Worm (Caenorhabditis elegans) whole organism, mixed stage, embryonic: ENCODE data around the gene C35B8.3.
"Not testable (repeated sequence)": the region's sequence is repeated elsewhere in the genome, so short reads cannot be mapped to it uniquely, and the experiment has no call there.

Experiments
- M03D4.4 ChIP-seq: sonication (generic microtip); optimal IDR thresholded peaks from 2 replicates; lab custom pipeline; 2017; ENCODE audit warnings: mild to moderate bottlenecking, missing genetic modification characterization, missing compliant biosample characterization
- bed-3 ChIP-seq: fragments of 200-800 bp; sonication (Bioruptor generic); optimal IDR thresholded peaks from 3 replicates; lab custom pipeline; 2018; ENCODE audit warnings: mild to moderate bottlenecking, missing genetic modification characterization, moderate library complexity, missing compliant biosample characterization
- blmp-1 ChIP-seq: fragments of 150-350 bp; optimal IDR thresholded peaks from 2 replicates; lab custom pipeline; 2014; ENCODE audit warnings: missing biosample characterization, missing genetic modification characterization
- ceh-39 ChIP-seq: fragments of 150-350 bp; optimal IDR thresholded peaks from 2 replicates; lab custom pipeline; 2014; ENCODE audit warnings: missing biosample characterization, missing genetic modification characterization
- ceh-43 ChIP-seq: fragments of 200-800 bp; sonication (Bioruptor generic); optimal IDR thresholded peaks from 2 replicates; lab custom pipeline; 2018; ENCODE audit warnings: mild to moderate bottlenecking, missing genetic modification characterization, moderate library complexity, missing compliant biosample characterization
- ces-1 ChIP-seq: fragments of 150-350 bp; optimal IDR thresholded peaks from 2 replicates; lab custom pipeline; 2014; ENCODE audit warnings: missing biosample characterization, missing genetic modification reagents, missing genetic modification characterization
- cnd-1 ChIP-seq: fragments of 200-800 bp; sonication (Bioruptor generic); optimal IDR thresholded peaks from 2 replicates; lab custom pipeline; 2018; ENCODE audit warnings: mild to moderate bottlenecking, missing genetic modification characterization, missing compliant biosample characterization
- drap-1 ChIP-seq: fragments of 200-800 bp; sonication (Bioruptor generic); optimal IDR thresholded peaks from 3 replicates; lab custom pipeline; 2018; ENCODE audit warnings: mild to moderate bottlenecking, missing genetic modification characterization, missing compliant biosample characterization
- elt-1 ChIP-seq: sonication (generic microtip); optimal IDR thresholded peaks from 2 replicates; lab custom pipeline; 2017; ENCODE audit warnings: missing genetic modification characterization, mild to moderate bottlenecking, missing compliant biosample characterization, antibody characterized with exemption, moderate library complexity, borderline replicate concordance; ENCODE audit not compliant: insufficient read depth
- elt-3 ChIP-seq: fragments of 150-350 bp; optimal IDR thresholded peaks from 2 replicates; lab custom pipeline; 2014; ENCODE audit warnings: missing biosample characterization, missing genetic modification characterization
- flh-1 ChIP-seq: fragments of 200-800 bp; sonication (Bioruptor generic); optimal IDR thresholded peaks from 2 replicates; lab custom pipeline; 2018; ENCODE audit warnings: mild to moderate bottlenecking, missing genetic modification characterization, moderate library complexity, missing compliant biosample characterization
- ham-2 ChIP-seq: fragments of 200-800 bp; sonication (Bioruptor generic); optimal IDR thresholded peaks from 2 replicates; lab custom pipeline; 2018; ENCODE audit warnings: mild to moderate bottlenecking, missing genetic modification characterization, missing compliant biosample characterization
- hlh-1 ChIP-seq: fragments of 150-350 bp; optimal IDR thresholded peaks from 2 replicates; lab custom pipeline; 2014; ENCODE audit warnings: missing biosample characterization, missing genetic modification reagents, missing genetic modification characterization
- lin-13 ChIP-seq: fragments of 150-350 bp; optimal IDR thresholded peaks from 2 replicates; lab custom pipeline; 2014; ENCODE audit warnings: missing biosample characterization, missing genetic modification characterization
- lin-32 ChIP-seq: fragments of 200-800 bp; sonication (Bioruptor generic); optimal IDR thresholded peaks from 2 replicates; lab custom pipeline; 2018; ENCODE audit warnings: mild to moderate bottlenecking, missing genetic modification characterization, missing compliant biosample characterization
- lsy-2 ChIP-seq: fragments of 150-350 bp; optimal IDR thresholded peaks from 2 replicates; lab custom pipeline; 2014; ENCODE audit warnings: missing biosample characterization, missing genetic modification characterization
- mab-5 ChIP-seq: fragments of 150-350 bp; optimal IDR thresholded peaks from 2 replicates; lab custom pipeline; 2014; ENCODE audit warnings: missing biosample characterization, missing genetic modification characterization
- mep-1 ChIP-seq: fragments of 150-350 bp; optimal IDR thresholded peaks from 2 replicates; lab custom pipeline; 2017; ENCODE audit warnings: missing biosample characterization, missing genetic modification reagents, missing genetic modification characterization, inconsistent platforms
- mls-2 ChIP-seq: sonication (generic microtip); optimal IDR thresholded peaks from 2 replicates; lab custom pipeline; 2016; ENCODE audit warnings: mild to moderate bottlenecking, missing genetic modification characterization, moderate library complexity, missing compliant biosample characterization
- nhr-2 ChIP-seq: fragments of 150-350 bp; optimal IDR thresholded peaks from 2 replicates; lab custom pipeline; 2014; ENCODE audit warnings: missing biosample characterization, missing genetic modification characterization
- nhr-237 ChIP-seq: fragments of 150-350 bp; optimal IDR thresholded peaks from 2 replicates; lab custom pipeline; 2014; ENCODE audit warnings: missing biosample characterization, missing genetic modification characterization
- nhr-28 ChIP-seq: fragments of 150-350 bp; optimal IDR thresholded peaks from 2 replicates; lab custom pipeline; 2014; ENCODE audit warnings: missing biosample characterization, missing genetic modification characterization
- nhr-76 ChIP-seq: sonication (generic microtip); optimal IDR thresholded peaks from 2 replicates; lab custom pipeline; 2017; ENCODE audit warnings: missing biosample characterization, missing genetic modification characterization
- pha-4 ChIP-seq: fragments of 150-350 bp; optimal IDR thresholded peaks from 2 replicates; lab custom pipeline; 2018; ENCODE audit warnings: missing biosample characterization, missing genetic modification reagents, missing genetic modification characterization
- sem-2 ChIP-seq: fragments of 200-800 bp; sonication (Bioruptor generic); optimal IDR thresholded peaks from 2 replicates; lab custom pipeline; 2018; ENCODE audit warnings: mild to moderate bottlenecking, missing genetic modification characterization, missing compliant biosample characterization
- snpc-4 ChIP-seq: fragments of 150-350 bp; optimal IDR thresholded peaks from 2 replicates; lab custom pipeline; 2014; ENCODE audit warnings: missing biosample characterization, missing genetic modification characterization
- sptf-1 ChIP-seq: sonication (generic microtip); optimal IDR thresholded peaks from 2 replicates; lab custom pipeline; 2017; ENCODE audit warnings: mild to moderate bottlenecking, missing genetic modification characterization, moderate library complexity, missing compliant biosample characterization
- unc-120 ChIP-seq: sonication (generic microtip); optimal IDR thresholded peaks from 2 replicates; lab custom pipeline; 2017; ENCODE audit warnings: missing genetic modification characterization, missing compliant biosample characterization; ENCODE audit not compliant: poor library complexity, severe bottlenecking
- unc-39 ChIP-seq: fragments of 150-350 bp; optimal IDR thresholded peaks from 2 replicates; lab custom pipeline; 2014; ENCODE audit warnings: missing biosample characterization, missing genetic modification characterization
- unc-62 ChIP-seq: fragments of 150-350 bp; optimal IDR thresholded peaks from 2 replicates; lab custom pipeline; 2014; ENCODE audit warnings: missing biosample characterization, missing genetic modification reagents, missing genetic modification characterization
- zip-8 ChIP-seq: fragments of 150-350 bp; optimal IDR thresholded peaks from 2 replicates; lab custom pipeline; 2014; ENCODE audit warnings: missing biosample characterization, missing genetic modification characterization

The C35B8.3 gene

DNA sequence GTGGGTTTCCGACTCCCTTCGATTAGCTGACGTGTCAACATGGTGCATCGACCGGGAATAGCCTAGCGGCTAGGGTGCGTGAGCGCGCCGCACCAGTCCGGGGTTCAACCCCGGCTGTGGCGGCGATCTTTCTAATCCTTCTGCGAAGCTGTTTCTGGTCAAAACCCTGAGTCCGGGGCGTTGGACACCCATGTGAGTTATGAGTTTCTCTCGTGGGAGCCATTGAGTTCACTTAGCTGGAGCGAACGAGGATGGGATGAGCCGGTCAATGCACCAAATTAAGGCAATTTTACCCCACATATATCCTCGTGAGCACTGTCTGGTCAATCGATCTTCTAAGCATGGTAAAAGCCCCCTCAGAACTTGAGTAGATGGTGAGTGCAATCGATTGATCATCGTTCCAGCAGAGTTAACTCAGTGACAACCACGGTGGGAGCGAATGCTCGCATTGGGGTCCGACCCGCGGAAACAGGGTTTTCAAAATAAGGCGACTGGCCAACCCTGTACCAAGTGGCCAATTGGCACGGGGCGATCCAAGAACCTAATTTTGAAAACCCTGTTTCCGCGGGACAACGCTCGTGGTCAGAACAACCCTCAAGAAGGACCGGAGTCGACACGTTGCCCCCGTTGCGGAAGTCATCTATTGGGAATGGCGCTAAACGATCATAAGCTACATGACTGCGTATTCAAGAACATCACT, 21.8 kb upstream of the C35B8.3 start, which contains the start of gene Y81B9A.1:
TSS of gene Y81B9A.1 (plus strand) at position 650 of the 700 bp plus-strand sequence.
- no peak for TF ChIP-seq mls-2 (tag; lab: Kevin White, UChicago)
- peak; percentile 23 for TF ChIP-seq unc-120 (tag; lab: Kevin White, UChicago)

DNA sequence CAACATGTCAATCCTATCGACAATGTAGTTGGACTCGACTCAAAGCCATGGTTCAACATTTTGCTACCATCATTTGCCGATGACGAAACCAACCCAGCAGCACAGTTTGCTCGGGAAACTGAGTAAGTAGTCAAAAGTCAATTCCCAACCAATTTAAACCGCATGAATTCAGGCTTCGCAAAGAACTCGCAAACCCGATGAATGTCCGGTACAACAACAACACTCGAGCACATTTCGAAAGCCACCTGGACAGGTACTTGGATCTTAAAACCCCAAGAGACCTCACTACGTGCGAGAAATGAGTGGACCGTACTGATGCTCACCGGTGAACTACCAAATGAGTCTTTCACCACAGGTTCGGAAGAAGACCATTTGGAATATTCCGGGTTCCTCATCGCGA, 19.6 kb upstream of the C35B8.3 start:
- TF ChIP-seq lin-13 (tag; lab: Kevin White, UChicago) = no peak
- TF ChIP-seq ham-2 (GFP tag; lab: Kevin White, UChicago) = no peak
- no peak for TF ChIP-seq flh-1 (GFP tag; lab: Kevin White, UChicago)
- TF ChIP-seq nhr-28 (tag; lab: Kevin White, UChicago) = no peak
- TF ChIP-seq nhr-76 (tag; lab: Kevin White, UChicago) = no peak
- TF ChIP-seq, all 35 proteins: peak for 0

DNA sequence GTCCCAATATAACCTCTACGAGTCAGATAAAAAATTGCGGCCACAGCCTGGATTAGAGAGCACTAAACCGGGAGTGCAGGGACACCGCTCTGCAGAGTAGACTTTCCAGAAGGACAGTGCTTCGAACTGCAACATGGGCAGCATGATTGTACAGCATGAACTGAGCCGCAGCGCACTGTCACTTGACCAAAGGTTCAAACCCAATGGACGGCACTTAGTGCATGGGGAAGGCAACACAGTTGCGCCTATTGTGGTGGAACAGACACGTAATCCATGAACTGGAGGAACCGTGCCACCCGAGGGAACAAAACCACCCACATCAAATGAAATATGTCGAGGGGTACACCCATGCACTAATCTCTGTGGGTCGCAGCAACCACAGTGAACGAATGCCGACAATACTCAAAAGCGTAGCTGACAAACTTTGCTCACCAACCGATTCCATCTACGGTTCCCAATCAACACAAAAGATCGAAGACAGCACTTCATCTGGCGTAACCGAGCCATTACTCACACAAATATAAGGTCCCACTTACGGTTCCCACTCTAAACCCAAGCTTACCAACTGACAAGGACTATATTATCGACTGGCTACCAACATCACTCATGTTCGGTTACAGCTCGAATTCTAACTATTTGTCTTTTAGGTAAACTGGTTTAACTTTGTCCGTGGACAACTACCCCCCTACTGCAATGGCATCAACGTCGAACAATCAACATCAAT, 18.2 kb upstream of the C35B8.3 start:
- TF ChIP-seq M03D4.4 (tag; lab: Kevin White, UChicago) (no peak), mls-2 (tag; lab: Kevin White, UChicago) (no peak), nhr-76 (tag; lab: Kevin White, UChicago) (no peak), ham-2 (GFP tag; lab: Kevin White, UChicago) (no peak), nhr-2 (no peak), flh-1 (GFP tag; lab: Kevin White, UChicago) (no peak), mep-1 (no peak), ceh-39 (tag; lab: Kevin White, UChicago) (no peak), hlh-1 (tag; lab: Kevin White, UChicago) (no peak), nhr-28 (tag; lab: Kevin White, UChicago) (no peak), nhr-237 (tag; lab: Kevin White, UChicago) (no peak), lin-13 (tag; lab: Kevin White, UChicago) (no peak), ceh-43 (GFP tag; lab: Kevin White, UChicago) (no peak), drap-1 (GFP tag; lab: Kevin White, UChicago) (no peak), sem-2 (no peak), bed-3 (GFP tag; lab: Kevin White, UChicago) (no peak), cnd-1 (tag; lab: Kevin White, UChicago) (no peak), lsy-2 (tag; lab: Kevin White, UChicago) (no peak)
- TF ChIP-seq, all 35 proteins: peak for 0

DNA sequence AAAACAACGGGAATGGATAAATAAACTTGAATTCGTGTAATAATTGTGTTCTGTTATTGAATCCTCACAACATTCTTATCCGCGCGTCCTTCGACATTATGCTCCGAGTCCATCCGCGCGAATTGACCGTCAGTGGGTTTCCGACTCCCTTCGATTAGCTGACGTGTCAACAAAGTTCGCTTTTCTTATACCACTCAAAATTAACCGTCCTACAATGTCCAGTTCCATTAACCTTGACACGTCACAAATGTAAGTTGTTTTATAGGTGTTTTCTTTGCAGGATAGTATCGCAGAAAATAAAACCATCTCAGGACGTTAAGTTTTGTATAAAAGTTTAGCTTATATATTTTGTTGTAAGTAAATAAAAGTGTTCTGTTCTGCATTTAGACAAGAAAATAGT, 10.3 kb upstream of the C35B8.3 start, which contains the start of gene crb-3:
TSS of gene crb-3 (plus strand) at position 301 of the 400 bp plus-strand sequence.
- not testable (repeated sequence) for TF ChIP-seq unc-62; pha-4 (tag; lab: Kevin White, UChicago); lin-32 (GFP tag; lab: Kevin White, UChicago)

DNA sequence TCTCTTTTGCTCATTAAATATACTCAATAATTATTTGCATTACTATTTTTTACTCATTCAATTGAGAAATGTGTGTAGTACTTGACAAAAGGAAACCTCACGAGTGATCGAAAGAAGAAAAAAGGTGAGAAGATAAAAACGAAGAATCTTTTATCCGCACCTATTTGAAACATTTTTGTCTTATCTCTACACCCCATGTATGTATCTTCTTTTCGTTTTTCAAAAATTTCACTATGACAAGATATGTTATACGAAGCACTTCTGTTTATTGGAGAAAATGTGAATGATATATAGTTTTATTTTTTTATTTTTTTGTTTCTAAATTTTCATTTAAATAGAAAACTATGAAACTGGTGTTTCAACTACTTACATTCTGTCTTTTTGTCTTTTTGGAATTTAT, 8.7 kb upstream of the C35B8.3 start:
- TF ChIP-seq snpc-4 (no peak), flh-1 (GFP tag; lab: Kevin White, UChicago) (no peak), lsy-2 (tag; lab: Kevin White, UChicago) (no peak)

DNA sequence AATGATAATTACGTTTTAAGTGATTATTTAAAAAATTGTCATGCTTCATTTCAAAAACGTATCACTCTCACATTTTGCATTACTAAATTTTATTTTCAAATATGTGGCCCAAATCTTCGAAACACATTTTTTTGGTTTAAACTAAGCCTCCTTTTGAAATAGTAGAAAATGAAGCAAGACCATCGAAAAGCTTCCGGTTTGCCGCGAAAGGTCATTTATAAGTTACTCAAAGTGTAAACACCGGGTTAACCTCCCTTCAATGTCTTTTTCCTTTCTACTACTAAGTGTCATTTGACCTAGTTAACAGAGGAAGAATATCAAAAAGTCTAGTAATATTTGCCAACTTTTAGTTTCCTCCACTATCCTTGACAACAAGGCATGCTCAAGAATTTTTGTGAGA, 7.0 kb upstream of the C35B8.3 start:
- no peak for TF ChIP-seq blmp-1
- TF ChIP-seq lin-32 (GFP tag; lab: Kevin White, UChicago) = no peak

DNA sequence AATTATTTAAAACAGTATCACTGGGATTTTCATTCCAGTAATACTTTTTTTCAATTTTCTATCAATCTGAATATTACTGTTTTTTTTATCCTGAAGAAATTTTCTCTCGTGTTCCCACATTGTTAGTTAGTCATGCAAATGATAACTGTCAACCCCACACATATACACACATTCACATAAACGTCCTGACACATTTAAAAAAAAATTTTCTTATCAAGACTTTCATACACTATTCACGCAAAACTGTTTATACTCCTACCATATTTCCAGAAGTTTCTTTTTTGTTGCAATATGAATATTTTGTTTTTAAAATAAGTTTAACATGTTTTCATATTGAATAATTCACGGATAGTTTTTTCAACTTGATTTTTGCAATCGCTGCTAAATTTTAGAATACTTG, 5.2 kb upstream of the C35B8.3 start:
- TF ChIP-seq zip-8 (tag; lab: Kevin White, UChicago) (no peak), pha-4 (tag; lab: Kevin White, UChicago) (no peak), ceh-43 (GFP tag; lab: Kevin White, UChicago) (no peak), sem-2 (no peak), mls-2 (tag; lab: Kevin White, UChicago) (no peak), elt-3 (tag; lab: Kevin White, UChicago) (no peak), snpc-4 (no peak), ces-1 (GFP tag; lab: Kevin White, UChicago) (no peak), lin-13 (tag; lab: Kevin White, UChicago) (no peak), ceh-39 (tag; lab: Kevin White, UChicago) (no peak), elt-1 (tag; lab: Kevin White, UChicago) (no peak), unc-120 (tag; lab: Kevin White, UChicago) (no peak), nhr-28 (tag; lab: Kevin White, UChicago) (no peak), mab-5 (tag; lab: Kevin White, UChicago) (no peak), bed-3 (GFP tag; lab: Kevin White, UChicago) (no peak), sptf-1 (tag; lab: Kevin White, UChicago) (no peak), M03D4.4 (tag; lab: Kevin White, UChicago) (no peak), nhr-76 (tag; lab: Kevin White, UChicago) (no peak), nhr-2 (no peak), unc-39 (no peak)
